Fruit fly (Drosophila melanogaster): ENCODE measurements around the gene CG8840.

Gene CG8840

dm6 chr2L:3445655-3446054 is 35.3 kb downstream of the CG8840 start, which contains the start of gene CG2772:
CG2772 (plus strand) TSS chr2L:3445992.
- no peak for TF ChIP-seq CG15710 (tag; optimal IDR thresholded peaks at IDR 0.05)
- no peak for TF ChIP-seq gl (tag; optimal IDR thresholded peaks at IDR 0.05)
- no peak for TF ChIP-seq CG12605 (GFP tag; IDR thresholded peaks at IDR 0.05)
- no peak for TF ChIP-seq EcR (GFP tag; optimal IDR thresholded peaks at IDR 0.05)
- no peak for TF ChIP-seq CG9948 (tag; optimal IDR thresholded peaks at IDR 0.05)
- no peak for TF ChIP-seq D1 (tag; optimal IDR thresholded peaks at IDR 0.05)
- TF ChIP-seq CG13204 (GFP tag; optimal IDR thresholded peaks at IDR 0.05), result no peak
- TF ChIP-seq CG8301 (tag; optimal IDR thresholded peaks at IDR 0.05), result no peak
- no peak for TF ChIP-seq CG34367 (tag; optimal IDR thresholded peaks at IDR 0.05)
- TF ChIP-seq Pif1A (GFP tag; optimal IDR thresholded peaks at IDR 0.05), result no peak
- TF ChIP-seq fd96Ca (GFP tag; IDR thresholded peaks at IDR 0.05), result no peak
- TF ChIP-seq Snoo (tag; optimal IDR thresholded peaks at IDR 0.05), result no peak

- TF ChIP-seq CG8159 (tag; optimal IDR thresholded peaks at IDR 0.05) (no peak), Ets98B (GFP tag; IDR thresholded peaks at IDR 0.05) (no peak), gl (tag; optimal IDR thresholded peaks at IDR 0.05) (no peak), EcR (GFP tag; optimal IDR thresholded peaks at IDR 0.05) (no peak), CG4496 (GFP tag; IDR thresholded peaks at IDR 0.05) (no peak), D1 (tag; optimal IDR thresholded peaks at IDR 0.05) (no peak), CG12605 (GFP tag; IDR thresholded peaks at IDR 0.05) (no peak), CG15710 (tag; optimal IDR thresholded peaks at IDR 0.05) (no peak), CG17806 (tag; optimal IDR thresholded peaks at IDR 0.05) (no peak), CG32121 (GFP tag; IDR thresholded peaks at IDR 0.05) (no peak), CG8301 (tag; optimal IDR thresholded peaks at IDR 0.05) (no peak), Pif1B (GFP tag; optimal IDR thresholded peaks at IDR 0.05) (no peak), CG9948 (tag; optimal IDR thresholded peaks at IDR 0.05) (no peak), CG34367 (tag; optimal IDR thresholded peaks at IDR 0.05) (no peak), CG13204 (GFP tag; optimal IDR thresholded peaks at IDR 0.05) (no peak)
These were observed 39.4 kb downstream of the CG8840 start, which contains the start of gene Snx1 for dm6 chr2L:3449555-3450320. Snx1 (plus strand) TSS chr2L:3449683.

DNA sequence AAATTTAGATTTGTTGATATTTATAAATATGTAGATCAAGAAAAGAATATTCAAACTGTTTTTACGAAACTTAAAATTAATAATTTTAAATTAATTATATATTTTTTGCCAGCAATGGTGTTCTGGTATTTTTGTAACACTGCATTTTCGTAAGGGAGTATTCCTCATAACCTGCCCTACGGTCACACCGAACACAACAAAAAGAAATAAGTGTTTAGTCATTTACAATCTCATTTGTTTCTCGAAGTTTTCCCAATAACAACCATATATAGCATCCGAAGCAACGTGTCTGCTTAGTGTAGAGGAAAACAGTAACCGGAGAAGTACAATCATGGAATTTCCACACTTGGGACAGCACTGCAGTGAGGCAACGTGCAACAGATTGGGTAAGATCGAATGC is 41.9 kb downstream of the CG8840 start, which contains the start of gene CG12795:
Gene CG12795 (plus strand): TSS at position 181 of the 400 bp plus-strand sequence.
- no peak for TF ChIP-seq CG15710 (tag; optimal IDR thresholded peaks at IDR 0.05)
- TF ChIP-seq CG13204 (GFP tag; optimal IDR thresholded peaks at IDR 0.05), result no peak
- no peak for TF ChIP-seq CG12605 (GFP tag; IDR thresholded peaks at IDR 0.05)
- no peak for TF ChIP-seq gl (tag; optimal IDR thresholded peaks at IDR 0.05)
- no peak for TF ChIP-seq Pif1B (GFP tag; optimal IDR thresholded peaks at IDR 0.05)
- no peak for TF ChIP-seq fd96Ca (GFP tag; IDR thresholded peaks at IDR 0.05)
- no peak for TF ChIP-seq CG17806 (tag; optimal IDR thresholded peaks at IDR 0.05)
- no peak for TF ChIP-seq Snoo (tag; optimal IDR thresholded peaks at IDR 0.05)
- no peak for TF ChIP-seq EcR (GFP tag; optimal IDR thresholded peaks at IDR 0.05)

dm6 chr2L:3457007-3457406 is 46.6 kb downstream of the CG8840 start, which contains the start of the genes Cog3 and Sec5:
Cog3 (minus strand) TSS chr2L:3457064.
Sec5 (plus strand) TSS chr2L:3457302.
- TF ChIP-seq CG34367 (tag; optimal IDR thresholded peaks at IDR 0.05) (no peak), CG15710 (tag; optimal IDR thresholded peaks at IDR 0.05) (peak; percentile 73), CG8301 (tag; optimal IDR thresholded peaks at IDR 0.05) (no peak), Ets98B (GFP tag; IDR thresholded peaks at IDR 0.05) (no peak; the same call in 1 of the 2 replicates), CG10348 (GFP tag; IDR thresholded peaks at IDR 0.05) (no peak), CG12605 (GFP tag; IDR thresholded peaks at IDR 0.05) (no peak), rn (GFP tag; IDR thresholded peaks at IDR 0.05) (no peak), Pif1B (GFP tag; optimal IDR thresholded peaks at IDR 0.05) (no peak), fd96Ca (GFP tag; IDR thresholded peaks at IDR 0.05) (peak; percentile 59; the same call in 2 of the 3 replicates), Pif1A (GFP tag; optimal IDR thresholded peaks at IDR 0.05) (no peak), Snoo (tag; optimal IDR thresholded peaks at IDR 0.05) (peak; percentile 59), CG14655 (GFP tag; optimal IDR thresholded peaks at IDR 0.05) (no peak), CG8159 (tag; optimal IDR thresholded peaks at IDR 0.05) (no peak), CG9948 (tag; optimal IDR thresholded peaks at IDR 0.05) (peak; percentile 47), CG32121 (GFP tag; IDR thresholded peaks at IDR 0.05) (peak; percentile 63), CG4496 (GFP tag; IDR thresholded peaks at IDR 0.05) (peak; percentile 55; the same call in 2 of the 3 replicates), CG13204 (GFP tag; optimal IDR thresholded peaks at IDR 0.05) (no peak), CG17806 (tag; optimal IDR thresholded peaks at IDR 0.05) (peak; percentile 48), gl (tag; optimal IDR thresholded peaks at IDR 0.05) (no peak), EcR (GFP tag; optimal IDR thresholded peaks at IDR 0.05) (no peak)

Data from whole organism, pupa.